Worm (Caenorhabditis elegans) whole organism, L4 larva: ENCODE measurements around the gene znf-782.

Experiments
- D1046.2 ChIP-seq: fragments of 200-800 bp; sonication (Bioruptor generic); IDR thresholded peaks from 2 replicates; pipeline ENCODE4 v1.3.6; 2022; ENCODE audit warnings: missing genetic modification characterization, missing compliant biosample characterization
- F44E2.7 ChIP-seq: fragments of 200-800 bp; sonication (Bioruptor generic); IDR thresholded peaks from 2 replicates; pipeline ENCODE4 v2.1.2; 2022; ENCODE audit warnings: missing genetic modification characterization, missing compliant biosample characterization
- T20F7.1 ChIP-seq: fragments of 200-800 bp; sonication (Bioruptor generic); optimal IDR thresholded peaks from 2 replicates; lab custom pipeline; 2018; ENCODE audit warnings: mild to moderate bottlenecking, missing genetic modification characterization, missing compliant biosample characterization
- T26A8.4 ChIP-seq: fragments of 200-800 bp; sonication (Bioruptor generic); IDR thresholded peaks from 2 replicates; pipeline ENCODE4 v1.3.6; 2022; ENCODE audit warnings: missing genetic modification characterization, missing compliant biosample characterization
- Y105C5A.15 ChIP-seq: fragments of 200-800 bp; sonication (Bioruptor generic); IDR thresholded peaks from 2 replicates; pipeline ENCODE4 v1.3.6; 2022; ENCODE audit warnings: missing genetic modification characterization, missing compliant biosample characterization
- Y75B8A.6 ChIP-seq: fragments of 200-800 bp; sonication (Bioruptor generic); IDR thresholded peaks from 2 replicates; pipeline ENCODE4 v1.3.6; 2022; ENCODE audit warnings: missing genetic modification reagents, missing genetic modification characterization, missing compliant biosample characterization
- ZK337.2 ChIP-seq: fragments of 200-800 bp; sonication (Bioruptor generic); IDR thresholded peaks from 2 replicates; pipeline ENCODE4 v1.3.6; 2022; ENCODE audit warnings: missing genetic modification reagents, missing genetic modification characterization, missing compliant biosample characterization
- aha-1 ChIP-seq: fragments of 150-350 bp; peaks from one replicate; lab custom pipeline; 2014; ENCODE audit warnings: missing biosample characterization, missing genetic modification characterization
- ama-1 ChIP-seq: fragments of 150-350 bp; optimal IDR thresholded peaks from 2 replicates; lab custom pipeline; 2014; ENCODE audit warnings: inconsistent platforms, mixed read lengths
- attf-4 ChIP-seq: sonication (generic microtip); optimal IDR thresholded peaks from 3 replicates; lab custom pipeline; 2017; ENCODE audit warnings: missing biosample characterization, missing genetic modification characterization
- ceh-32 ChIP-seq: sonication (generic microtip); optimal IDR thresholded peaks from 2 replicates; lab custom pipeline; 2016; ENCODE audit warnings: mild to moderate bottlenecking, missing genetic modification characterization, missing compliant biosample characterization; ENCODE audit not compliant: poor library complexity
- ceh-62 ChIP-seq: sonication (generic microtip); optimal IDR thresholded peaks from 2 replicates; lab custom pipeline; 2017; ENCODE audit warnings: missing biosample characterization, missing genetic modification characterization
- ceh-82 ChIP-seq: sonication (generic microtip); optimal IDR thresholded peaks from 2 replicates; lab custom pipeline; 2017; ENCODE audit warnings: missing biosample characterization, missing genetic modification characterization
- ces-1 ChIP-seq: fragments of 150-350 bp; sonication (generic microtip); optimal IDR thresholded peaks from 4 replicates; lab custom pipeline; 2014; ENCODE audit warnings: missing biosample characterization, missing genetic modification reagents, missing genetic modification characterization
- daf-19 ChIP-seq: fragments of 200-800 bp; sonication (Bioruptor generic); conservative IDR thresholded peaks from 2 replicates; pipeline ENCODE4 v1.3.6; 2022; ENCODE audit warnings: missing genetic modification characterization, missing compliant biosample characterization
- dmd-8 ChIP-seq: fragments of 200-800 bp; sonication (Bioruptor generic); IDR thresholded peaks from 2 replicates; pipeline ENCODE4 v1.3.6; 2022; ENCODE audit warnings: missing genetic modification characterization, missing compliant biosample characterization
- dmd-9 ChIP-seq: fragments of 200-800 bp; sonication (Bioruptor generic); IDR thresholded peaks from 2 replicates; pipeline ENCODE4 v1.3.6; 2022; ENCODE audit warnings: missing genetic modification reagents, missing genetic modification characterization, missing compliant biosample characterization
- dpl-1 ChIP-seq: fragments of 150-350 bp; optimal IDR thresholded peaks from 2 replicates; lab custom pipeline; 2014; ENCODE audit warnings: missing biosample characterization, missing genetic modification reagents, missing genetic modification characterization
- egl-27 ChIP-seq: sonication (generic microtip); optimal IDR thresholded peaks from 3 replicates; lab custom pipeline; 2017; ENCODE audit warnings: missing biosample characterization, missing genetic modification reagents, missing genetic modification characterization
- egl-43 ChIP-seq: fragments of 200-800 bp; sonication (Bioruptor generic); IDR thresholded peaks from 2 replicates; pipeline ENCODE4 v1.3.6; 2022; ENCODE audit warnings: missing genetic modification reagents, missing genetic modification characterization, missing compliant biosample characterization
- fkh-10 ChIP-seq: fragments of 150-350 bp; optimal IDR thresholded peaks from 2 replicates; lab custom pipeline; 2014; ENCODE audit warnings: missing biosample characterization, missing genetic modification reagents, missing genetic modification characterization
- hif-1 ChIP-seq, 2 experiments: sonication (generic microtip); optimal IDR thresholded peaks; 2 replicates each; lab custom pipeline; 2016 to 2017; ENCODE audit warnings: missing compliant biosample characterization in 2 of 2, missing genetic modification characterization in 2 of 2, missing genetic modification reagents in 2 of 2, missing genotype in 2 of 2, mild to moderate bottlenecking in 1 of 2
- jun-1 ChIP-seq: fragments of 150-350 bp; optimal IDR thresholded peaks from 2 replicates; lab custom pipeline; 2014; ENCODE audit warnings: missing biosample characterization, missing genetic modification reagents, missing genetic modification characterization
- lim-7 ChIP-seq: fragments of 200-800 bp; sonication (Bioruptor generic); IDR thresholded peaks from 2 replicates; pipeline ENCODE4 v1.3.6; 2022; ENCODE audit warnings: missing genetic modification characterization, missing compliant biosample characterization
- lin-15B ChIP-seq: fragments of 150-350 bp; sonication (generic microtip); optimal IDR thresholded peaks from 3 replicates; lab custom pipeline; 2014; ENCODE audit warnings: missing biosample characterization, missing genetic modification characterization
- lin-38 ChIP-seq: fragments of 200-800 bp; sonication (Bioruptor generic); IDR thresholded peaks from 2 replicates; pipeline ENCODE4 v1.3.6; 2022; ENCODE audit warnings: missing genetic modification reagents, missing genetic modification characterization, missing compliant biosample characterization
- lsy-2 ChIP-seq, 2 experiments: fragments of 150-350 bp in 1 of 2; sonication (generic microtip) in 1 of 2; optimal IDR thresholded peaks; 2 replicates each; lab custom pipeline; 2014 to 2017; ENCODE audit warnings: missing biosample characterization in 2 of 2, missing genetic modification characterization in 2 of 2
- mep-1 ChIP-seq: fragments of 150-350 bp; sonication (generic microtip); optimal IDR thresholded peaks from 3 replicates; lab custom pipeline; 2014; ENCODE audit warnings: missing biosample characterization, missing genetic modification characterization
- mes-2 ChIP-seq: sonication (generic microtip); optimal IDR thresholded peaks from 2 replicates; lab custom pipeline; 2016; ENCODE audit warnings: missing genotype, mild to moderate bottlenecking, missing genetic modification characterization, missing compliant biosample characterization; ENCODE audit not compliant: poor library complexity, severe bottlenecking
- mxl-2 ChIP-seq: fragments of 200-800 bp; sonication (Bioruptor generic); conservative IDR thresholded peaks from 2 replicates; pipeline ENCODE4 v1.3.6; 2022; ENCODE audit warnings: missing genetic modification reagents, missing genetic modification characterization, missing compliant biosample characterization
- nhr-10 ChIP-seq: fragments of 150-350 bp; optimal IDR thresholded peaks from 2 replicates; lab custom pipeline; 2014; ENCODE audit warnings: missing biosample characterization, missing genetic modification characterization
- nhr-11 ChIP-seq: fragments of 150-350 bp; optimal IDR thresholded peaks from 2 replicates; lab custom pipeline; 2014; ENCODE audit warnings: missing biosample characterization, missing genetic modification characterization
- nhr-111 ChIP-seq: fragments of 200-800 bp; sonication (Bioruptor generic); optimal IDR thresholded peaks from 2 replicates; lab custom pipeline; 2018; ENCODE audit warnings: mild to moderate bottlenecking, missing genetic modification characterization, missing compliant biosample characterization
- nhr-237 ChIP-seq: sonication (generic microtip); optimal IDR thresholded peaks from 2 replicates; lab custom pipeline; 2017; ENCODE audit warnings: missing biosample characterization, missing genetic modification characterization
- nhr-25 ChIP-seq: sonication (generic microtip); optimal IDR thresholded peaks from 2 replicates; lab custom pipeline; 2017; ENCODE audit warnings: missing genetic modification characterization, mild to moderate bottlenecking, missing compliant biosample characterization, antibody characterized with exemption, moderate library complexity, borderline replicate concordance; ENCODE audit not compliant: insufficient read depth
- nhr-42 ChIP-seq: fragments of 200-800 bp; sonication (Bioruptor generic); IDR thresholded peaks from 2 replicates; pipeline ENCODE4 v1.3.6; 2022; ENCODE audit warnings: missing genetic modification characterization, missing compliant biosample characterization
- nhr-6 ChIP-seq: fragments of 150-350 bp; optimal IDR thresholded peaks from 2 replicates; lab custom pipeline; 2014; ENCODE audit warnings: missing biosample characterization, missing genetic modification characterization
- nhr-77 ChIP-seq: fragments of 150-350 bp; optimal IDR thresholded peaks from 2 replicates; lab custom pipeline; 2014; ENCODE audit warnings: missing biosample characterization, missing genetic modification characterization
- pha-4 ChIP-seq, 2 experiments: fragments of 150-350 bp in 1 of 2; fragments of 200-800 bp in 1 of 2; sonication (Bioruptor generic) in 1 of 2; IDR thresholded peaks in 1 of 2; optimal IDR thresholded peaks in 1 of 2; 2 replicates each; pipeline versions ENCODE4 v1.3.6 to Lab custom; 2014 to 2022; ENCODE audit warnings: missing genetic modification characterization in 2 of 2, missing genetic modification reagents in 2 of 2, missing biosample characterization in 1 of 2, missing compliant biosample characterization in 1 of 2
- sdz-12 ChIP-seq: fragments of 200-800 bp; sonication (Bioruptor generic); optimal IDR thresholded peaks from 2 replicates; lab custom pipeline; 2018; ENCODE audit warnings: mild to moderate bottlenecking, missing genetic modification characterization, missing compliant biosample characterization
- skn-1 ChIP-seq: fragments of 150-350 bp; optimal IDR thresholded peaks from 2 replicates; lab custom pipeline; 2014; ENCODE audit warnings: missing biosample characterization, missing genetic modification characterization
- snpc-4 ChIP-seq: fragments of 150-350 bp; optimal IDR thresholded peaks from 2 replicates; lab custom pipeline; 2014; ENCODE audit warnings: missing biosample characterization, missing genetic modification characterization
- spr-1 ChIP-seq: sonication (generic microtip); optimal IDR thresholded peaks from 2 replicates; lab custom pipeline; 2016; ENCODE audit warnings: mild to moderate bottlenecking, missing genetic modification characterization, missing compliant biosample characterization
- spr-3 ChIP-seq: fragments of 200-800 bp; sonication (Bioruptor generic); optimal IDR thresholded peaks from 2 replicates; lab custom pipeline; 2018; ENCODE audit warnings: mild to moderate bottlenecking, missing genetic modification characterization, missing compliant biosample characterization
- tra-1 ChIP-seq: fragments of 200-800 bp; sonication (Bioruptor generic); IDR thresholded peaks from 2 replicates; pipeline ENCODE4 v1.3.6; 2022; ENCODE audit warnings: missing genetic modification reagents, missing genetic modification characterization, missing compliant biosample characterization
- unc-130 ChIP-seq: sonication (generic microtip); optimal IDR thresholded peaks from 2 replicates; lab custom pipeline; 2016; ENCODE audit warnings: missing genetic modification reagents, missing genetic modification characterization, missing compliant biosample characterization
- unc-62 ChIP-seq, 3 experiments: fragments of 150-350 bp in 1 of 3; sonication (generic microtip); optimal IDR thresholded peaks in 2 of 3; peaks in 1 of 3; 1 replicate in 1 of 3; 2 replicates in 2 of 3; lab custom pipeline; 2014 to 2017; ENCODE audit warnings: missing biosample characterization in 3 of 3, missing genetic modification characterization in 3 of 3, missing genetic modification reagents in 3 of 3, missing genotype in 1 of 3
- vab-7 ChIP-seq: fragments of 200-800 bp; sonication (Bioruptor generic); IDR thresholded peaks from 2 replicates; pipeline ENCODE4 v1.3.6; 2022; ENCODE audit warnings: missing genetic modification reagents, missing genetic modification characterization, missing compliant biosample characterization
- zfp-2 ChIP-seq: sonication (generic microtip); optimal IDR thresholded peaks from 2 replicates; lab custom pipeline; 2016; ENCODE audit warnings: mild to moderate bottlenecking, missing genetic modification characterization, missing compliant biosample characterization
- zip-11 ChIP-seq: fragments of 200-800 bp; sonication (Bioruptor generic); IDR thresholded peaks from 2 replicates; pipeline ENCODE4 v1.3.6; 2022; ENCODE audit warnings: missing genetic modification characterization, missing compliant biosample characterization
- zip-2 ChIP-seq: fragments of 150-350 bp; optimal IDR thresholded peaks from 2 replicates; lab custom pipeline; 2014; ENCODE audit warnings: missing biosample characterization, missing genetic modification characterization

znf-782 gene

ce11 chrIV:1067430-1067829 is at the start of gene znf-782 (continued):
- TF ChIP-seq nhr-10 (tag; lab: Kevin White, UChicago) (no peak), egl-27 (no peak), nhr-11 (tag; lab: Kevin White, UChicago) (no peak), nhr-237 (tag; lab: Kevin White, UChicago) (no peak), lin-38 (GFP tag; lab: Robert Waterston, UW) (peak; percentile 30; the same call in 1 of the 2 replicates), unc-62 (GFP tag; optimal IDR thresholded peaks at IDR 0.05 in 1 of 2; lab: Kevin White, UChicago) (no peak), unc-62 (tag; optimal IDR thresholded peaks at IDR 0.05; lab: Kevin White, UChicago) (no peak), D1046.2 (GFP tag; lab: Robert Waterston, UW) (no peak), nhr-6 (tag; lab: Kevin White, UChicago) (peak; percentile 15), sdz-12 (GFP tag; lab: Kevin White, UChicago) (no peak), nhr-25 (tag; lab: Kevin White, UChicago) (no peak), spr-1 (peak; percentile 87), dmd-8 (peak; percentile 60; the same call in 1 of the 2 replicates), mxl-2 (no peak), vab-7 (GFP tag; lab: Robert Waterston, UW) (no peak), nhr-77 (peak; percentile 55), egl-43 (GFP tag; lab: Robert Waterston, UW) (peak; percentile 80), Y75B8A.6 (no peak), ceh-82 (tag; lab: Kevin White, UChicago) (no peak), nhr-111 (peak; percentile 41), spr-3 (GFP tag; lab: Kevin White, UChicago) (peak; percentile 2), ceh-32 (tag; lab: Kevin White, UChicago) (peak; percentile 25), T20F7.1 (GFP tag; lab: Kevin White, UChicago) (no peak), dmd-9 (GFP tag; lab: Robert Waterston, UW) (no peak), nhr-42 (GFP tag; lab: Robert Waterston, UW) (no peak), ZK337.2 (no peak), ceh-62 (no peak), zip-2 (tag; lab: Kevin White, UChicago) (no peak), unc-130 (GFP tag; lab: Kevin White, UChicago) (no peak), lim-7 (GFP tag; lab: Robert Waterston, UW) (no peak), hif-1 (tag; optimal IDR thresholded peaks at IDR 0.05; lab: Kevin White, UChicago) (peak in 1 of 2 experiments; percentile 92), tra-1 (GFP tag; lab: Robert Waterston, UW) (no peak), mep-1 (tag; lab: Kevin White, UChicago) (no peak), daf-19 (no peak), F44E2.7 (GFP tag; lab: Robert Waterston, UW) (no peak), T26A8.4 (GFP tag; lab: Robert Waterston, UW) (peak; percentile 59), attf-4 (tag; lab: Kevin White, UChicago) (no peak), zfp-2 (tag; lab: Kevin White, UChicago) (no peak), zip-11 (GFP tag; lab: Robert Waterston, UW) (no peak), pha-4 (GFP tag; IDR thresholded peaks at IDR 0.05; lab: Robert Waterston, UW) (peak; percentile 67; the same call in 1 of the 2 replicates), pha-4 (tag; optimal IDR thresholded peaks at IDR 0.05; lab: Kevin White, UChicago) (no peak), aha-1 (tag; lab: Kevin White, UChicago) (peak; percentile 94), lin-15B (tag; lab: Kevin White, UChicago) (no peak), Y105C5A.15 (GFP tag; lab: Robert Waterston, UW) (no peak), fkh-10 (GFP tag; lab: Kevin White, UChicago) (no peak), mes-2 (tag; lab: Kevin White, UChicago) (peak; percentile 30), snpc-4 (tag; lab: Kevin White, UChicago) (no peak), skn-1 (tag; lab: Kevin White, UChicago) (no peak), ama-1 (lab: Kevin White, UChicago) (no peak), ces-1 (GFP tag; lab: Kevin White, UChicago) (no peak), lsy-2 (tag; optimal IDR thresholded peaks at IDR 0.05; lab: Kevin White, UChicago) (peak in 1 of 2 experiments; percentile 1), jun-1 (no peak), dpl-1 (no peak)
